Fruit fly (Drosophila melanogaster) whole organism, adult: ENCODE measurements around the gene CG10383.

Experiments used
- CG11617 ChIP-seq: fragments of 200-800 bp; sonication (Bioruptor generic); optimal IDR thresholded peaks from 2 replicates; lab custom pipeline; 2017; ENCODE audit warnings: mild to moderate bottlenecking, missing biosample characterization, missing genetic modification reagents, missing genetic modification characterization
- CG12768 ChIP-seq: fragments of 200-800 bp; sonication (Bioruptor generic); optimal IDR thresholded peaks from 2 replicates; lab custom pipeline; 2017; ENCODE audit warnings: missing biosample characterization, missing genetic modification characterization, mild to moderate bottlenecking, moderate library complexity, missing genetic modification reagents
- CG14711 ChIP-seq: fragments of 200-800 bp; sonication (Bioruptor generic); optimal IDR thresholded peaks from 2 replicates; lab custom pipeline; 2018; ENCODE audit warnings: missing biosample characterization, mild to moderate bottlenecking, missing genetic modification characterization, moderate library complexity
- CG1620 ChIP-seq: fragments of 200-800 bp; sonication (Bioruptor generic); optimal IDR thresholded peaks from 2 replicates; lab custom pipeline; 2016; ENCODE audit warnings: missing biosample characterization, missing genetic modification characterization
- CG33017 ChIP-seq: fragments of 200-800 bp; sonication (Bioruptor generic); optimal IDR thresholded peaks from 2 replicates; lab custom pipeline; 2018; ENCODE audit warnings: missing biosample characterization, mild to moderate bottlenecking, missing genetic modification characterization, moderate library complexity
- CG5204 ChIP-seq: fragments of 200-800 bp; sonication (Bioruptor generic); optimal IDR thresholded peaks from 2 replicates; lab custom pipeline; 2016; ENCODE audit warnings: missing biosample characterization, missing genetic modification characterization
- CG7045 ChIP-seq: fragments of 200-800 bp; sonication (Bioruptor generic); optimal IDR thresholded peaks from 2 replicates; lab custom pipeline; 2017; ENCODE audit warnings: missing biosample characterization, mild to moderate bottlenecking, missing genetic modification characterization
- CG7101 ChIP-seq: fragments of 200-800 bp; sonication (Bioruptor generic); optimal IDR thresholded peaks from 2 replicates; lab custom pipeline; 2018; ENCODE audit warnings: missing biosample characterization, mild to moderate bottlenecking, missing genetic modification characterization, moderate library complexity
- Clk ChIP-seq: fragments of 200-800 bp; sonication (Bioruptor generic); optimal IDR thresholded peaks from 2 replicates; lab custom pipeline; 2017; ENCODE audit warnings: missing biosample characterization, missing genetic modification characterization
- Crg-1 ChIP-seq: fragments of 200-800 bp; sonication (Bioruptor generic); optimal IDR thresholded peaks from 2 replicates; lab custom pipeline; 2016; ENCODE audit warnings: missing biosample characterization, missing genetic modification characterization
- Hr96 ChIP-seq: fragments of 200-800 bp; sonication (Bioruptor generic); optimal IDR thresholded peaks from 2 replicates; lab custom pipeline; 2016; ENCODE audit warnings: missing biosample characterization, missing genetic modification characterization
- Mnt ChIP-seq: fragments of 200-800 bp; sonication (Bioruptor generic); optimal IDR thresholded peaks from 2 replicates; lab custom pipeline; 2016; ENCODE audit warnings: missing biosample characterization, mild to moderate bottlenecking, missing genetic modification characterization
- bab1 ChIP-seq: fragments of 200-800 bp; sonication (Bioruptor generic); optimal IDR thresholded peaks from 3 replicates; lab custom pipeline; 2019; ENCODE audit warnings: missing biosample characterization, mild to moderate bottlenecking, missing genetic modification characterization, moderate library complexity
- cic ChIP-seq: fragments of 200-800 bp; sonication (Bioruptor generic); optimal IDR thresholded peaks from 2 replicates; lab custom pipeline; 2017; ENCODE audit warnings: missing biosample characterization, mild to moderate bottlenecking, missing genetic modification characterization, moderate library complexity
- cnc ChIP-seq, 2 experiments: fragments of >200 bp; optimal IDR thresholded peaks; 2 replicates each; lab custom pipeline; 2017
- kay ChIP-seq: fragments of 200-800 bp; sonication (Bioruptor generic); peaks from one replicate; lab custom pipeline; 2016; ENCODE audit warnings: missing biosample characterization, missing genetic modification characterization, borderline replicate concordance
- ovo ChIP-seq: fragments of 200-800 bp; sonication (Bioruptor generic); optimal IDR thresholded peaks from 2 replicates; lab custom pipeline; 2016; ENCODE audit warnings: missing biosample characterization, missing genetic modification characterization
- pad ChIP-seq: fragments of 200-800 bp; sonication (Bioruptor generic); optimal IDR thresholded peaks from 3 replicates; lab custom pipeline; 2017; ENCODE audit warnings: missing biosample characterization, missing genetic modification characterization, mild to moderate bottlenecking, moderate library complexity, missing genetic modification reagents
- tj ChIP-seq: fragments of 200-800 bp; sonication (Bioruptor generic); optimal IDR thresholded peaks from 3 replicates; lab custom pipeline; 2017; ENCODE audit warnings: missing biosample characterization, mild to moderate bottlenecking, missing genetic modification characterization, moderate library complexity
- toe ChIP-seq: fragments of 200-800 bp; sonication (Bioruptor generic); optimal IDR thresholded peaks from 2 replicates; lab custom pipeline; 2016; ENCODE audit warnings: missing biosample characterization, missing genetic modification characterization

CG10383 gene

DNA sequence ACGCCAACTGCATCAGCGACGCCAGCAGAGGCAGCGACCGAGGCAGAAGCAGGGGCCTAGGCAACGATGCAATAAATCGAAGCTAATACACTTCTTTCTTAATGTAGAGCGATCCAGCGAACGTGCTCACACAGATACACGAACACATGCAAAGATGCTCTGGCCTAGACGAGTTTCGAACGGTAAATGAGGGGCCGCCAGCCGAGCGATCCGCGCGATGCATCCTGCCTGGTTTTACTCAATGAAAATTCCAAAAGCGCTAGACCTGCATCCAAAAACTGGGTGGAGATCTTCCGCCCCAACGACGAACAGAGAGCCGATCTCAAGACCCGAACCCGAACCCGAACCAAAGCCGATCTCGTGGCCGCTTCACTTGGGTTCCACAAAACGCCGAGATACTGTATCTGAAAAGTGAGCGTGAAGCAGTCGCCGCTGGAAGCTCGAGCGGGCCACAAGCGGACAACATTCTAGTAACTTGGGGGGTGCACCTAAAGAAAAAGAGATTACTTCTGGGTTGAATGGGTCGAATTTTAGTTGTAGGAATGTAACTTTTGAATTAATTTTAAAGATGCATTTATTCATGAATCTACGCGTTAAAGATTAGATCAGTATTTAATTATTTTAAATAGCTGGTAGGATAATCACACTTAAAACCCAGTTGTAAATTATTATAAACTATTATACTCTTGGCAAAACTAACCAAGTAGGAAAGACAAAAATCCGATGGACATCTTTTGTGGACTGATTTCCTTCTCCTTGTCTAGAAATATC lies 37.5 kb upstream of the CG10383 start:
- TF ChIP-seq CG11617 = no peak
- no peak for TF ChIP-seq CG5204 (GFP tag; lab: Kevin White, UChicago)
- peak; percentile 64 for TF ChIP-seq cic (GFP tag; lab: Kevin White, UChicago)
- TF ChIP-seq CG14711 = no peak
- TF ChIP-seq ovo (GFP tag; lab: Kevin White, UChicago) = peak; percentile 90
- TF ChIP-seq CG1620 (GFP tag; lab: Kevin White, UChicago) = no peak
- TF ChIP-seq CG7045 = no peak
- TF ChIP-seq CG7101 (tag; lab: Kevin White, UChicago) = no peak
- TF ChIP-seq toe (GFP tag; lab: Kevin White, UChicago) = no peak
- no peak for TF ChIP-seq bab1 (GFP tag; lab: Kevin White, UChicago)
- TF ChIP-seq Clk = no peak
- no peak for TF ChIP-seq Mnt
- no peak for TF ChIP-seq pad (GFP tag; lab: Kevin White, UChicago)
- no peak for TF ChIP-seq Crg-1 (GFP tag; lab: Kevin White, UChicago)
- no peak for TF ChIP-seq CG12768
- TF ChIP-seq kay = no peak
- no peak for TF ChIP-seq CG33017
- TF ChIP-seq cnc (optimal IDR thresholded peaks at IDR 0.05; lab: Kevin White, UChicago) = no peak

DNA sequence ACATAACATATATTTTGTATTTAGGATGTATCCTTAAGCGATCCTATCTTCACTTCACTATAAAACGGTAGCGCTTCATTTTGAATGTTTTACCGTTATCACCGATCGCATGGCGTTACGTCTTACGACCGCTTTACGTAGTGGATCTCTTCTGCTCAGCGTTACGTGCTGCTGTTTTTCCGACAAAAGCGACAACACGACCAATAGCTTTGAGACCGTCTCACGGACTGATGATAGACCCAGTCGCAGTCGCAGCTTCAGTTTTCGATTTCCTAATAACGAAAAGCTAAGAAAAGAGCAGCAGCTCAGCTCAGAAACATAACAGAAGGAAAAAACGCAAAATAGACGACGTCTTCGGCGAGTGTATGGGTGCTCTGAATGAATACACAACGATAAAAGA lies 36.9 kb upstream of the CG10383 start, which contains the start of gene CG10348:
CG10348 (minus strand) TSS at position 234 of the 400 bp plus-strand sequence.
- TF ChIP-seq cnc (optimal IDR thresholded peaks at IDR 0.05; lab: Kevin White, UChicago) = no peak
- no peak for TF ChIP-seq kay
- no peak for TF ChIP-seq tj (GFP tag; lab: Kevin White, UChicago)
- TF ChIP-seq CG1620 (GFP tag; lab: Kevin White, UChicago) = no peak
- TF ChIP-seq CG7045 = no peak
- no peak for TF ChIP-seq Hr96 (GFP tag; lab: Kevin White, UChicago)
- TF ChIP-seq CG7101 (tag; lab: Kevin White, UChicago) = no peak
- TF ChIP-seq pad (GFP tag; lab: Kevin White, UChicago) = no peak
- no peak for TF ChIP-seq CG11617
- no peak for TF ChIP-seq CG12768
- TF ChIP-seq Clk = no peak
- TF ChIP-seq ovo (GFP tag; lab: Kevin White, UChicago) = no peak
- no peak for TF ChIP-seq CG14711
- TF ChIP-seq Crg-1 (GFP tag; lab: Kevin White, UChicago) = no peak
- TF ChIP-seq toe (GFP tag; lab: Kevin White, UChicago) = no peak
- TF ChIP-seq bab1 (GFP tag; lab: Kevin White, UChicago) = no peak
- no peak for TF ChIP-seq cic (GFP tag; lab: Kevin White, UChicago)
- TF ChIP-seq CG33017 = no peak
- no peak for TF ChIP-seq Mnt
- no peak for TF ChIP-seq CG5204 (GFP tag; lab: Kevin White, UChicago)

DNA sequence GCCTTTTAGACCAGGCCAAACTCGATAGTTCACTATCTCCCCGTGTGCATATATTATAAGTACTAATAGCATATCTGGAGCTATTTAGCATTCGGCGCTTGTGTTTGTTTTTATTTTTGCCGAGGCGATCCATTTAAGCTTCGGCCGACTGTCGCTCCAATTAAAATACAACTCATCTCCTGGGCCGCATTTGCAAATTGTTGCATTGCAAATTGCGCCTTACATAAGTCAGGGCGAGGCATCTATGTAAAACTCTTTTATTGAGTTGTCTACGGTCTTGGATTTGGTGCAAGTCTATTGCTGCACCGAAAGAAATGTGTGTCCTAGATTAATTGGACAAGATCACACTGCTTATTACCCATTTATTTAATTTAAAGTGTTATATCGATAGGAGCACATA lies 32.6 kb upstream of the CG10383 start:
- TF ChIP-seq CG1620 (GFP tag; lab: Kevin White, UChicago) (no peak), tj (GFP tag; lab: Kevin White, UChicago) (no peak), CG5204 (GFP tag; lab: Kevin White, UChicago) (no peak), CG33017 (no peak), CG7101 (tag; lab: Kevin White, UChicago) (no peak), CG14711 (no peak), kay (no peak), toe (GFP tag; lab: Kevin White, UChicago) (no peak), bab1 (GFP tag; lab: Kevin White, UChicago) (no peak), cnc (optimal IDR thresholded peaks at IDR 0.05; lab: Kevin White, UChicago) (no peak), cic (GFP tag; lab: Kevin White, UChicago) (no peak), ovo (GFP tag; lab: Kevin White, UChicago) (no peak), CG7045 (no peak), Mnt (no peak), pad (GFP tag; lab: Kevin White, UChicago) (no peak), Crg-1 (GFP tag; lab: Kevin White, UChicago) (no peak), Hr96 (GFP tag; lab: Kevin White, UChicago) (no peak)

- TF ChIP-seq Mnt = no peak
- TF ChIP-seq Clk = no peak
- TF ChIP-seq tj (GFP tag; lab: Kevin White, UChicago) = no peak
- no peak for TF ChIP-seq CG33017
- TF ChIP-seq cnc (optimal IDR thresholded peaks at IDR 0.05; lab: Kevin White, UChicago) = no peak
- TF ChIP-seq CG7101 (tag; lab: Kevin White, UChicago) = no peak
- TF ChIP-seq pad (GFP tag; lab: Kevin White, UChicago) = no peak
- TF ChIP-seq cic (GFP tag; lab: Kevin White, UChicago) = no peak
- TF ChIP-seq CG5204 (GFP tag; lab: Kevin White, UChicago) = no peak
- no peak for TF ChIP-seq Hr96 (GFP tag; lab: Kevin White, UChicago)
- TF ChIP-seq Crg-1 (GFP tag; lab: Kevin White, UChicago) = no peak
- no peak for TF ChIP-seq bab1 (GFP tag; lab: Kevin White, UChicago)
These were observed 29.4 kb upstream of the CG10383 start for dm6 chr2L:18724842-18725241.

DNA sequence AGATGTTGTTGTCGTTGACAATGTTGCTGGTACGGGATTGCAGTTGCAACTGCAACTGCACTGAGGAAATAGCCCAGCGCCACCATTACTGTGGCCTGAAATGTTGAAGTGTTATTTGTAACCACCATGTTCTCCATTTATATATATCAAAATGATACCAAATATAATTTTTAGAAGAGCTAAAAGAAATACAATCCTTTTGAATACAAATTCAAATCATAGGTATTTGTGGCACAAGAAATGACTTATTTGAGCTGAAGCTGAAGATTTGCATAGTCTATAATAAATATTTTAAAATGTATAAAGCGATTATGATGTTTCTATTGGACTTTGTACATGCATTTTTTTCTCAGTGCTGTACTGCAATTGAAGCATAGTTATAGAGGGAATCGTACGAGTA lies 24.2 kb upstream of the CG10383 start:
- TF ChIP-seq ovo (GFP tag; lab: Kevin White, UChicago) (no peak), Crg-1 (GFP tag; lab: Kevin White, UChicago) (no peak)

dm6 chr2L:18717365-18718011 lies 22.1 kb upstream of the CG10383 start:
- TF ChIP-seq CG12768 (no peak), ovo (GFP tag; lab: Kevin White, UChicago) (no peak), CG1620 (GFP tag; lab: Kevin White, UChicago) (no peak)
